Worm (Caenorhabditis elegans) whole organism, late embryonic: ENCODE data around the gene rpi-2.

Experiments
- C08G9.2 ChIP-seq: sonication (generic microtip); optimal IDR thresholded peaks from 2 replicates; lab custom pipeline; 2016; ENCODE audit warnings: mild to moderate bottlenecking, missing genetic modification characterization, moderate library complexity, missing compliant biosample characterization
- K02D7.2 ChIP-seq: sonication (generic microtip); optimal IDR thresholded peaks from 2 replicates; lab custom pipeline; 2017; ENCODE audit warnings: mild to moderate bottlenecking, missing genetic modification characterization, missing compliant biosample characterization
- K09A11.1 ChIP-seq: sonication (generic microtip); optimal IDR thresholded peaks from 2 replicates; lab custom pipeline; 2017; ENCODE audit warnings: antibody characterized with exemption, mild to moderate bottlenecking, missing genetic modification characterization, missing compliant biosample characterization; ENCODE audit not compliant: insufficient read depth
- ama-1 ChIP-seq: fragments of 150-350 bp; optimal IDR thresholded peaks from 2 replicates; lab custom pipeline; 2014
- ceh-14 ChIP-seq: sonication (generic microtip); optimal IDR thresholded peaks from 2 replicates; lab custom pipeline; 2016; ENCODE audit warnings: missing genotype, missing genetic modification characterization, missing compliant biosample characterization
- ceh-18 ChIP-seq: sonication (generic microtip); optimal IDR thresholded peaks from 2 replicates; lab custom pipeline; 2016; ENCODE audit warnings: missing genetic modification characterization, missing compliant biosample characterization
- ceh-2 ChIP-seq: sonication (generic microtip); optimal IDR thresholded peaks from 2 replicates; lab custom pipeline; 2016; ENCODE audit warnings: missing genotype, missing genetic modification characterization, missing compliant biosample characterization
- ceh-45 ChIP-seq: fragments of 200-800 bp; sonication (Bioruptor generic); IDR thresholded peaks from 2 replicates; pipeline ENCODE4 v1.3.6; 2022; ENCODE audit warnings: missing genetic modification reagents, missing genetic modification characterization, missing compliant biosample characterization
- ceh-48 ChIP-seq: sonication (generic microtip); optimal IDR thresholded peaks from 2 replicates; lab custom pipeline; 2016; ENCODE audit warnings: missing genetic modification characterization, inconsistent platforms, missing compliant biosample characterization
- ceh-6 ChIP-seq: fragments of 200-800 bp; sonication (Bioruptor generic); optimal IDR thresholded peaks from 2 replicates; lab custom pipeline; 2018; ENCODE audit warnings: mild to moderate bottlenecking, missing genetic modification characterization, missing compliant biosample characterization
- ceh-9 ChIP-seq: sonication (generic microtip); optimal IDR thresholded peaks from 2 replicates; lab custom pipeline; 2016; ENCODE audit warnings: mild to moderate bottlenecking, missing genetic modification characterization, inconsistent platforms, missing compliant biosample characterization
- che-1 ChIP-seq: sonication (generic microtip); optimal IDR thresholded peaks from 2 replicates; lab custom pipeline; 2016; ENCODE audit warnings: mild to moderate bottlenecking, missing genetic modification characterization, missing compliant biosample characterization
- dve-1 ChIP-seq: sonication (generic microtip); optimal IDR thresholded peaks from 2 replicates; lab custom pipeline; 2017; ENCODE audit warnings: antibody characterized with exemption, mild to moderate bottlenecking, missing genetic modification characterization, missing compliant biosample characterization
- elt-2 ChIP-seq: sonication (generic microtip); optimal IDR thresholded peaks from 2 replicates; lab custom pipeline; 2016; ENCODE audit warnings: missing genetic modification reagents, missing genetic modification characterization, missing compliant biosample characterization
- eyg-1 ChIP-seq: sonication (generic microtip); optimal IDR thresholded peaks from 2 replicates; lab custom pipeline; 2016; ENCODE audit warnings: missing genotype, missing genetic modification characterization, missing compliant biosample characterization
- fkh-6 ChIP-seq: sonication (generic microtip); optimal IDR thresholded peaks from 2 replicates; lab custom pipeline; 2016; ENCODE audit warnings: missing genetic modification characterization, missing compliant biosample characterization
- hlh-13 ChIP-seq: fragments of 200-800 bp; sonication (Bioruptor generic); optimal IDR thresholded peaks from 2 replicates; lab custom pipeline; 2018; ENCODE audit warnings: mild to moderate bottlenecking, missing genetic modification characterization, missing compliant biosample characterization
- hlh-15 ChIP-seq: sonication (generic microtip); optimal IDR thresholded peaks from 2 replicates; lab custom pipeline; 2016; ENCODE audit warnings: missing genetic modification characterization, missing compliant biosample characterization
- hlh-30 ChIP-seq: sonication (generic microtip); optimal IDR thresholded peaks from 2 replicates; lab custom pipeline; 2017; ENCODE audit warnings: antibody characterized with exemption, missing genetic modification characterization, missing compliant biosample characterization; ENCODE audit not compliant: insufficient read depth
- hlh-6 ChIP-seq: sonication (generic microtip); optimal IDR thresholded peaks from 2 replicates; lab custom pipeline; 2016; ENCODE audit warnings: missing genotype, missing genetic modification characterization, missing compliant biosample characterization
- lim-6 ChIP-seq: sonication (generic microtip); optimal IDR thresholded peaks from 2 replicates; lab custom pipeline; 2016; ENCODE audit warnings: missing genetic modification characterization, missing compliant biosample characterization
- lin-11 ChIP-seq: fragments of 200-800 bp; sonication (Bioruptor generic); optimal IDR thresholded peaks from 2 replicates; lab custom pipeline; 2018; ENCODE audit warnings: mild to moderate bottlenecking, missing genetic modification characterization, missing compliant biosample characterization
- madf-2 ChIP-seq: sonication (generic microtip); optimal IDR thresholded peaks from 2 replicates; lab custom pipeline; 2017; ENCODE audit warnings: missing genetic modification characterization, missing compliant biosample characterization
- mec-3 ChIP-seq: sonication (generic microtip); optimal IDR thresholded peaks from 2 replicates; lab custom pipeline; 2016; ENCODE audit warnings: borderline replicate concordance, missing genetic modification characterization, missing compliant biosample characterization
- nhr-11 ChIP-seq: fragments of 150-350 bp; optimal IDR thresholded peaks from 2 replicates; lab custom pipeline; 2014; ENCODE audit warnings: missing biosample characterization, missing genetic modification characterization
- nhr-232 ChIP-seq: sonication (generic microtip); optimal IDR thresholded peaks from 2 replicates; lab custom pipeline; 2016; ENCODE audit warnings: missing genetic modification characterization, missing compliant biosample characterization
- npax-4 ChIP-seq: sonication (generic microtip); optimal IDR thresholded peaks from 2 replicates; lab custom pipeline; 2016; ENCODE audit warnings: missing genetic modification characterization, missing compliant biosample characterization
- pat-9 ChIP-seq: fragments of 200-800 bp; sonication (Bioruptor generic); optimal IDR thresholded peaks from 2 replicates; lab custom pipeline; 2018; ENCODE audit warnings: mild to moderate bottlenecking, missing genetic modification characterization, moderate library complexity, missing compliant biosample characterization
- pqm-1 ChIP-seq: sonication (generic microtip); optimal IDR thresholded peaks from 2 replicates; lab custom pipeline; 2016; ENCODE audit warnings: missing genetic modification characterization, missing compliant biosample characterization
- pros-1 ChIP-seq: fragments of 150-350 bp; optimal IDR thresholded peaks from 2 replicates; lab custom pipeline; 2014; ENCODE audit warnings: missing biosample characterization, missing genetic modification reagents, missing genetic modification characterization
- rnt-1 ChIP-seq: sonication (generic microtip); optimal IDR thresholded peaks from 2 replicates; lab custom pipeline; 2016; ENCODE audit warnings: missing genetic modification characterization, missing compliant biosample characterization
- sdc-2 ChIP-seq: sonication (generic microtip); optimal IDR thresholded peaks from 2 replicates; lab custom pipeline; 2016; ENCODE audit warnings: missing genotype, missing genetic modification characterization, missing compliant biosample characterization
- sox-2 ChIP-seq: fragments of 200-800 bp; sonication (Bioruptor generic); IDR thresholded peaks from 2 replicates; pipeline ENCODE4 v1.3.6; 2022; ENCODE audit warnings: missing genetic modification reagents, missing genetic modification characterization, missing compliant biosample characterization
- sox-4 ChIP-seq: sonication (generic microtip); optimal IDR thresholded peaks from 2 replicates; lab custom pipeline; 2017; ENCODE audit warnings: mild to moderate bottlenecking, missing genetic modification characterization, inconsistent platforms, missing compliant biosample characterization
- syd-9 ChIP-seq: sonication (generic microtip); optimal IDR thresholded peaks from 2 replicates; lab custom pipeline; 2016; ENCODE audit warnings: mild to moderate bottlenecking, missing genetic modification characterization, moderate library complexity, missing compliant biosample characterization
- tbx-2 ChIP-seq: sonication (generic microtip); optimal IDR thresholded peaks from 2 replicates; lab custom pipeline; 2016; ENCODE audit warnings: missing genetic modification characterization, missing compliant biosample characterization
- tbx-7 ChIP-seq: sonication (generic microtip); optimal IDR thresholded peaks from 2 replicates; lab custom pipeline; 2016; ENCODE audit warnings: missing genotype, missing genetic modification characterization, missing compliant biosample characterization
- ttx-3 ChIP-seq: sonication (generic microtip); optimal IDR thresholded peaks from 2 replicates; lab custom pipeline; 2016; ENCODE audit warnings: missing genetic modification reagents, missing genetic modification characterization, missing compliant biosample characterization
- unc-3 ChIP-seq, 2 experiments: fragments of 200-800 bp in 1 of 2; sonication (Bioruptor generic) in 1 of 2; sonication (generic microtip) in 1 of 2; conservative IDR thresholded peaks in 1 of 2; optimal IDR thresholded peaks in 1 of 2; 2 replicates each; pipeline versions ENCODE4 v1.3.6 to Lab custom; 2016 to 2022; ENCODE audit warnings: missing compliant biosample characterization in 2 of 2, missing genetic modification characterization in 2 of 2, missing genetic modification reagents in 1 of 2
- unc-55 ChIP-seq: sonication (generic microtip); optimal IDR thresholded peaks from 2 replicates; lab custom pipeline; 2017; ENCODE audit warnings: missing biosample characterization, missing genetic modification reagents, missing genetic modification characterization
- zip-5 ChIP-seq: sonication (generic microtip); optimal IDR thresholded peaks from 2 replicates; lab custom pipeline; 2016; ENCODE audit warnings: missing genetic modification characterization, missing compliant biosample characterization
- ztf-16 ChIP-seq: sonication (generic microtip); optimal IDR thresholded peaks from 2 replicates; lab custom pipeline; 2017; ENCODE audit warnings: missing genetic modification characterization, missing compliant biosample characterization

The rpi-2 gene

ce11 chrIV:1745453-1746051, 34.5 kb downstream of the rpi-2 start, which contains the start of the genes Y41D4A.6 and Y41D4A.4 (continued):
- TF ChIP-seq nhr-232 (peak; percentile 38), dve-1 (tag; lab: Kevin White, UChicago) (peak; percentile 43), ceh-48 (tag; lab: Kevin White, UChicago) (peak; percentile 64), fkh-6 (peak; percentile 93), che-1 (tag; lab: Kevin White, UChicago) (peak; percentile 65), ceh-18 (tag; lab: Kevin White, UChicago) (peak; percentile 90), ceh-14 (tag; lab: Kevin White, UChicago) (peak; percentile 98), hlh-15 (peak; percentile 92), pros-1 (tag; lab: Kevin White, UChicago) (no peak), zip-5 (tag; lab: Kevin White, UChicago) (peak; percentile 99), sox-4 (peak; percentile 19), elt-2 (tag; lab: Kevin White, UChicago) (peak; percentile 92), lin-11 (tag; lab: Kevin White, UChicago) (peak; percentile 21), sdc-2 (tag; lab: Kevin White, UChicago) (peak; percentile 69), sox-2 (GFP tag; lab: Robert Waterston, UW) (no peak), hlh-6 (peak; percentile 85), syd-9 (tag; lab: Kevin White, UChicago) (peak; percentile 82), hlh-13 (peak; percentile 1), eyg-1 (tag; lab: Kevin White, UChicago) (peak; percentile 82), unc-3 (GFP tag; conservative IDR thresholded peaks at IDR 0.05; lab: Robert Waterston, UW) (no peak; the same call in 1 of the 2 replicates), unc-3 (tag; optimal IDR thresholded peaks at IDR 0.05; lab: Kevin White, UChicago) (peak; percentile 95), K02D7.2 (tag; lab: Kevin White, UChicago) (peak; percentile 65), ceh-9 (tag; lab: Kevin White, UChicago) (no peak), lim-6 (tag; lab: Kevin White, UChicago) (peak; percentile 96), mec-3 (peak; percentile 98), nhr-11 (tag; lab: Kevin White, UChicago) (no peak), ceh-2 (tag; lab: Kevin White, UChicago) (peak; percentile 98), pat-9 (no peak), tbx-7 (tag; lab: Kevin White, UChicago) (peak; percentile 98), ceh-45 (no peak), ceh-6 (GFP tag; lab: Kevin White, UChicago) (peak; percentile 3), tbx-2 (tag; lab: Kevin White, UChicago) (peak; percentile 99), ama-1 (lab: Kevin White, UChicago) (no peak), unc-55 (GFP tag; lab: Kevin White, UChicago) (peak; percentile 25), C08G9.2 (peak; percentile 99), K09A11.1 (tag; lab: Kevin White, UChicago) (no peak), madf-2 (tag; lab: Kevin White, UChicago) (peak; percentile 42), npax-4 (tag; lab: Kevin White, UChicago) (peak; percentile 66), pqm-1 (peak; percentile 99), hlh-30 (tag; lab: Kevin White, UChicago) (no peak), rnt-1 (tag; lab: Kevin White, UChicago) (peak; percentile 97)

ce11 chrIV:1751243-1751642, 40.2 kb downstream of the rpi-2 start:
- TF ChIP-seq ttx-3 (tag; lab: Kevin White, UChicago) (no peak), nhr-11 (tag; lab: Kevin White, UChicago) (no peak), ztf-16 (tag; lab: Kevin White, UChicago) (no peak), ceh-48 (tag; lab: Kevin White, UChicago) (peak; percentile 61), unc-3 (GFP tag; conservative IDR thresholded peaks at IDR 0.05; lab: Robert Waterston, UW) (no peak), unc-3 (tag; optimal IDR thresholded peaks at IDR 0.05; lab: Kevin White, UChicago) (no peak)
